Fruit fly (Drosophila melanogaster) whole organism, embryonic: Measurements from ENCODE around the gene MICU3.

Experiments used
- Abd-B ChIP-seq: fragments of 200-800 bp; sonication (Bioruptor generic); optimal IDR thresholded peaks from 2 replicates; lab custom pipeline; 2018; ENCODE audit warnings: missing biosample characterization, mild to moderate bottlenecking, missing genetic modification characterization, moderate library complexity
- Atf3 ChIP-seq: fragments of 200-800 bp; sonication (Bioruptor generic); optimal IDR thresholded peaks from 3 replicates; lab custom pipeline; 2016; ENCODE audit warnings: missing biosample characterization, missing genetic modification characterization
- B-H2 ChIP-seq: fragments of 200-800 bp; sonication (Bioruptor generic); optimal IDR thresholded peaks from 2 replicates; lab custom pipeline; 2018; ENCODE audit warnings: missing biosample characterization, mild to moderate bottlenecking, missing genetic modification characterization
- CG10274 ChIP-seq: fragments of 200-800 bp; sonication (Bioruptor generic); optimal IDR thresholded peaks from 3 replicates; lab custom pipeline; 2017; ENCODE audit warnings: missing biosample characterization, mild to moderate bottlenecking, missing genetic modification characterization
- CG10565 ChIP-seq: fragments of 200-800 bp; sonication (Bioruptor generic); optimal IDR thresholded peaks from 3 replicates; lab custom pipeline; 2016; ENCODE audit warnings: missing biosample characterization, mild to moderate bottlenecking, missing genetic modification characterization
- CG14441 ChIP-seq: fragments of 200-800 bp; sonication (Bioruptor generic); IDR thresholded peaks from 2 replicates; pipeline ENCODE4 v1.3.6; 2022; ENCODE audit warnings: missing biosample characterization, missing genetic modification characterization
- CG14667 ChIP-seq: fragments of 200-800 bp; sonication (Bioruptor generic); IDR thresholded peaks from 2 replicates; pipeline ENCODE4 v1.3.6; 2022; ENCODE audit warnings: missing biosample characterization, missing genetic modification characterization
- CG1603 ChIP-seq: fragments of 200-800 bp; sonication (Bioruptor generic); optimal IDR thresholded peaks from 2 replicates; lab custom pipeline; 2019; ENCODE audit warnings: missing biosample characterization, mild to moderate bottlenecking, missing genetic modification characterization, moderate library complexity
- CG17912 ChIP-seq: fragments of 200-800 bp; sonication (Bioruptor generic); optimal IDR thresholded peaks from 2 replicates; lab custom pipeline; 2018; ENCODE audit warnings: missing biosample characterization, mild to moderate bottlenecking, missing genetic modification characterization
- CG18011 ChIP-seq: fragments of 200-800 bp; sonication (Bioruptor generic); optimal IDR thresholded peaks from 2 replicates; lab custom pipeline; 2017; ENCODE audit warnings: missing biosample characterization, missing genetic modification characterization, mild to moderate bottlenecking, moderate library complexity, missing genotype
- CG18476 ChIP-seq: fragments of 200-800 bp; sonication (Bioruptor generic); optimal IDR thresholded peaks from 2 replicates; lab custom pipeline; 2016; ENCODE audit warnings: missing biosample characterization, mild to moderate bottlenecking, missing genetic modification characterization
- CG2129 ChIP-seq: fragments of 200-800 bp; sonication (Bioruptor generic); IDR thresholded peaks from 2 replicates; pipeline ENCODE4 v1.3.6; 2022; ENCODE audit warnings: missing biosample characterization, missing genetic modification characterization; ENCODE audit not compliant: partially characterized antibody
- CG2202 ChIP-seq: fragments of 200-800 bp; sonication (Bioruptor generic); optimal IDR thresholded peaks from 2 replicates; lab custom pipeline; 2018; ENCODE audit warnings: missing biosample characterization, mild to moderate bottlenecking, missing genetic modification characterization
- CG2712 ChIP-seq: fragments of 200-800 bp; optimal IDR thresholded peaks from 3 replicates; lab custom pipeline; 2019; ENCODE audit warnings: missing biosample characterization, mild to moderate bottlenecking, missing genetic modification characterization, moderate library complexity
- CG30020 ChIP-seq: fragments of 200-800 bp; optimal IDR thresholded peaks from 2 replicates; lab custom pipeline; 2019; ENCODE audit warnings: missing biosample characterization, mild to moderate bottlenecking, missing genetic modification characterization, moderate library complexity
- CG3847 ChIP-seq: fragments of 200-800 bp; sonication (Bioruptor generic); IDR thresholded peaks from 2 replicates; pipeline ENCODE4 v1.3.6; 2022; ENCODE audit warnings: missing biosample characterization, missing genetic modification characterization
- CG4282 ChIP-seq: fragments of 200-800 bp; sonication (Bioruptor generic); optimal IDR thresholded peaks from 2 replicates; lab custom pipeline; 2016; ENCODE audit warnings: missing biosample characterization, missing genetic modification characterization
- CG4854 ChIP-seq: fragments of 200-800 bp; sonication (Bioruptor generic); optimal IDR thresholded peaks from 2 replicates; lab custom pipeline; 2016; ENCODE audit warnings: missing biosample characterization, missing genetic modification characterization, inconsistent platforms
- CG7556 ChIP-seq: fragments of 200-800 bp; sonication (Bioruptor generic); optimal IDR thresholded peaks from 2 replicates; lab custom pipeline; 2017; ENCODE audit warnings: missing biosample characterization, mild to moderate bottlenecking, missing genetic modification characterization
- CG7839 ChIP-seq: fragments of 200-800 bp; sonication (Bioruptor generic); optimal IDR thresholded peaks from 3 replicates; lab custom pipeline; 2018; ENCODE audit warnings: missing biosample characterization, mild to moderate bottlenecking, missing genetic modification characterization, moderate library complexity
- CrebB ChIP-seq: fragments of 200-800 bp; sonication (Bioruptor generic); optimal IDR thresholded peaks from 3 replicates; lab custom pipeline; 2018; ENCODE audit warnings: missing biosample characterization, mild to moderate bottlenecking, missing genetic modification characterization
- Dip3 ChIP-seq: fragments of 200-800 bp; sonication (Bioruptor generic); optimal IDR thresholded peaks from 3 replicates; lab custom pipeline; 2016; ENCODE audit warnings: missing biosample characterization, missing genetic modification characterization
- E2f2 ChIP-seq: fragments of 200-800 bp; sonication (Bioruptor generic); IDR thresholded peaks from 2 replicates; pipeline ENCODE4 v1.3.6; 2022; ENCODE audit warnings: missing biosample characterization, missing genetic modification characterization
- Eip74EF ChIP-seq, 2 experiments: fragments of 200-800 bp in 1 of 2; fragments of >200 bp in 1 of 2; sonication (Bioruptor generic) in 1 of 2; optimal IDR thresholded peaks; 2 replicates each; lab custom pipeline; 2017 to 2019; ENCODE audit warnings: missing biosample characterization in 2 of 2, missing genetic modification characterization in 2 of 2, mild to moderate bottlenecking in 1 of 2, moderate library complexity in 1 of 2
- H15 ChIP-seq: fragments of 200-800 bp; sonication (Bioruptor generic); IDR thresholded peaks from 3 replicates; pipeline ENCODE4 v1.3.6; 2022; ENCODE audit warnings: missing biosample characterization, missing genetic modification characterization
- H2.0 ChIP-seq: fragments of 200-800 bp; sonication (Bioruptor generic); IDR thresholded peaks from 2 replicates; pipeline ENCODE4 v1.3.6; 2022; ENCODE audit warnings: missing biosample characterization, missing genetic modification characterization
- HLHmδ ChIP-seq: fragments of 200-800 bp; sonication (Bioruptor generic); optimal IDR thresholded peaks from 2 replicates; lab custom pipeline; 2018; ENCODE audit warnings: missing biosample characterization, mild to moderate bottlenecking, missing genetic modification characterization, moderate library complexity
- HmgD ChIP-seq: fragments of 200-800 bp; sonication (Bioruptor generic); optimal IDR thresholded peaks from 3 replicates; lab custom pipeline; 2016; ENCODE audit warnings: missing biosample characterization, missing genetic modification characterization
- Opbp ChIP-seq: fragments of 200-800 bp; sonication (Bioruptor generic); IDR thresholded peaks from 3 replicates; pipeline ENCODE4 v1.3.6; 2022; ENCODE audit warnings: missing biosample characterization, missing genetic modification characterization; ENCODE audit not compliant: partially characterized antibody
- Rx ChIP-seq: fragments of 200-800 bp; sonication (Bioruptor generic); IDR thresholded peaks from 2 replicates; pipeline ENCODE4 v1.3.6; 2022; ENCODE audit warnings: missing biosample characterization, missing genetic modification characterization
- Sox102F ChIP-seq: fragments of 200-800 bp; sonication (Bioruptor generic); optimal IDR thresholded peaks from 2 replicates; lab custom pipeline; 2018; ENCODE audit warnings: missing biosample characterization, mild to moderate bottlenecking, missing genetic modification characterization, moderate library complexity
- Sry-δ ChIP-seq: fragments of 200-800 bp; sonication (Bioruptor generic); optimal IDR thresholded peaks from 2 replicates; lab custom pipeline; 2016; ENCODE audit warnings: missing biosample characterization, missing genetic modification characterization
- aop ChIP-seq: fragments of 200-800 bp; sonication (Bioruptor generic); IDR thresholded peaks from 2 replicates; pipeline ENCODE4 v1.3.6; 2022; ENCODE audit warnings: missing biosample characterization, missing genetic modification characterization
- br ChIP-seq: fragments of >200 bp; optimal IDR thresholded peaks from 2 replicates; lab custom pipeline; 2017
- chn ChIP-seq: fragments of 200-800 bp; sonication (Bioruptor generic); optimal IDR thresholded peaks from 2 replicates; lab custom pipeline; 2016; ENCODE audit warnings: missing biosample characterization, missing genetic modification characterization
- dan ChIP-seq: fragments of 200-800 bp; sonication (Bioruptor generic); IDR thresholded peaks from 2 replicates; pipeline ENCODE4 v1.3.6; 2022; ENCODE audit warnings: missing biosample characterization, missing genetic modification characterization
- dm ChIP-seq: fragments of 200-800 bp; sonication (Bioruptor generic); optimal IDR thresholded peaks from 3 replicates; lab custom pipeline; 2016; ENCODE audit warnings: missing biosample characterization, missing genetic modification characterization
- dpn ChIP-seq, 2 experiments: fragments of 200-800 bp; sonication (Bioruptor generic); optimal IDR thresholded peaks; 3 replicates each; lab custom pipeline; 2016; ENCODE audit warnings: missing biosample characterization in 2 of 2, missing genetic modification characterization in 2 of 2
- emc ChIP-seq: fragments of 200-800 bp; sonication (Bioruptor generic); optimal IDR thresholded peaks from 2 replicates; lab custom pipeline; 2016; ENCODE audit warnings: missing biosample characterization, missing genetic modification characterization
- grn ChIP-seq: fragments of 200-800 bp; sonication (Bioruptor generic); optimal IDR thresholded peaks from 3 replicates; lab custom pipeline; 2017; ENCODE audit warnings: missing biosample characterization, missing genetic modification characterization
- hkb ChIP-seq, 2 experiments: fragments of 200-800 bp in 1 of 2; fragments of >200 bp in 1 of 2; sonication (Bioruptor generic) in 1 of 2; IDR thresholded peaks in 1 of 2; optimal IDR thresholded peaks in 1 of 2; 2 replicates each; pipeline versions ENCODE4 v1.3.6 to Lab custom; 2017 to 2022; ENCODE audit warnings: missing biosample characterization in 1 of 2, missing genetic modification characterization in 1 of 2
- ind ChIP-seq: fragments of 200-800 bp; sonication (Bioruptor generic); optimal IDR thresholded peaks from 3 replicates; lab custom pipeline; 2016; ENCODE audit warnings: missing biosample characterization, missing genetic modification characterization
- knrl ChIP-seq: fragments of 200-800 bp; sonication (Bioruptor generic); IDR thresholded peaks from 3 replicates; pipeline ENCODE4 v1.3.6; 2022; ENCODE audit warnings: missing biosample characterization, missing genetic modification characterization; ENCODE audit not compliant: partially characterized antibody
- lab ChIP-seq: fragments of 200-800 bp; sonication (Bioruptor generic); optimal IDR thresholded peaks from 3 replicates; lab custom pipeline; 2017; ENCODE audit warnings: missing biosample characterization, missing genetic modification characterization, mild to moderate bottlenecking, moderate library complexity, missing genetic modification reagents
- nau ChIP-seq: fragments of 200-800 bp; sonication (Bioruptor generic); optimal IDR thresholded peaks from 3 replicates; lab custom pipeline; 2017; ENCODE audit warnings: missing biosample characterization, mild to moderate bottlenecking, missing genetic modification characterization, missing genetic modification reagents
- nerfin-2 ChIP-seq: fragments of 200-800 bp; sonication (Bioruptor generic); IDR thresholded peaks from 2 replicates; pipeline ENCODE4 v1.3.6; 2022; ENCODE audit warnings: missing biosample characterization, missing genetic modification characterization; ENCODE audit not compliant: partially characterized antibody
- psq ChIP-seq: fragments of 200-800 bp; sonication (Bioruptor generic); optimal IDR thresholded peaks from 2 replicates; lab custom pipeline; 2017; ENCODE audit warnings: missing biosample characterization, missing genetic modification characterization
- sob ChIP-seq: fragments of 200-800 bp; sonication (Bioruptor generic); IDR thresholded peaks from 2 replicates; pipeline ENCODE4 v1.3.6; 2022; ENCODE audit warnings: missing biosample characterization, missing genetic modification characterization
- tna ChIP-seq: fragments of 200-800 bp; sonication (Bioruptor generic); IDR thresholded peaks from 2 replicates; pipeline ENCODE4 v1.3.6; 2022; ENCODE audit warnings: missing biosample characterization, missing genetic modification characterization; ENCODE audit not compliant: partially characterized antibody

MICU3 gene

DNA sequence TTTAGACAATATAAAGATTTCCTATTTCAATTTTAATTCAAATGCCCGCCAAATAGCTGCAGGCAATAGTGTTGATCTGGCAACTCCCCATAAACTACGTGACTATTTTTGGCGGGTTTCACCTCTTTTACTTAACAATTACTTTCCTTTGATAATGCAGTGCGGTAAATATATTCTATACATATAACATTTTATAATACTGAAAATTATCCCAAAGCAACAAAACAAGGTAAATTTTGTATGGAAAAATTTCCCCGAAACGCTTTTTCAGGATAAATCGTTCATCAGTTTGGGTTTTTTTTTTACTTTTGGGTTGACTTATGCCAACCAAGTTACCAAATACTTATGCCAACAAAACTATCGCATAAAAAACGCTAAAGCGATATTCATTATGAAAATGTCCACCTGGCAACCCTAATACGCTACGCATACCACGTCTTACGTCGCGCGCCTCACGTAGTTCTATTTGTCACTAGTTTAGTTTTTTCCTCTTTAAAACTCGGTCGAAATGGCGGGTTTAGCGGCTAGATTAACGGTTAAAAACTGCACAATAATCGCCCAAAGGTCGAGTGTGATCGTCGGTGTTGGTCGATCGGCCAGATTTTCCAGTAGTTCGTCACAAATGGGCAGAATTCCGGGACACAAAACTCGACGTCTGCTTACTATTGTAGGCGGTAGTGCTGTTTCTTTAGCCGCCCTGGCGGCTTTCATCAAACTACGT is at the start of gene MICU3 (continued):
- TF ChIP-seq dpn (GFP tag; optimal IDR thresholded peaks at IDR 0.05; lab: Kevin White, UChicago) (peak; percentile 74 to 77), hkb (optimal IDR thresholded peaks at IDR 0.05; lab: Kevin White, UChicago) (no peak), hkb (GFP tag; IDR thresholded peaks at IDR 0.05; lab: Robert Waterston, UW) (no peak), grn (GFP tag; lab: Kevin White, UChicago) (no peak), chn (no peak), Sry-δ (peak; percentile 49), Opbp (peak; percentile 56; the same call in 1 of the 3 replicates), sob (GFP tag; lab: Robert Waterston, UW) (peak; percentile 74), CG30020 (tag; lab: Kevin White, UChicago) (no peak), nau (no peak), knrl (GFP tag; lab: Robert Waterston, UW) (peak; percentile 80), CG1603 (tag; lab: Kevin White, UChicago) (peak; percentile 25), Eip74EF (GFP tag; optimal IDR thresholded peaks at IDR 0.05; lab: Kevin White, UChicago) (no peak), CG2129 (peak; percentile 71), B-H2 (GFP tag; lab: Kevin White, UChicago) (no peak), Dip3 (GFP tag; lab: Kevin White, UChicago) (peak; percentile 41), CG14441 (peak; percentile 65), dan (GFP tag; lab: Robert Waterston, UW) (no peak), CG18011 (GFP tag; lab: Kevin White, UChicago) (peak; percentile 23), Rx (GFP tag; lab: Robert Waterston, UW) (peak; percentile 43; the same call in 1 of the 2 replicates), CG4282 (GFP tag; lab: Kevin White, UChicago) (peak; percentile 43), CG14667 (GFP tag; lab: Robert Waterston, UW) (no peak), Abd-B (GFP tag; lab: Kevin White, UChicago) (peak; percentile 77), CG10565 (GFP tag; lab: Kevin White, UChicago) (no peak), psq (GFP tag; lab: Kevin White, UChicago) (peak; percentile 9), aop (no peak), ind (GFP tag; lab: Kevin White, UChicago) (peak; percentile 79), CG17912 (no peak), CG2712 (tag; lab: Kevin White, UChicago) (peak; percentile 43), Sox102F (peak; percentile 60), nerfin-2 (peak; percentile 60), emc (GFP tag; lab: Kevin White, UChicago) (peak; percentile 37), CG2202 (tag; lab: Kevin White, UChicago) (no peak), CG3847 (GFP tag; lab: Robert Waterston, UW) (peak; percentile 71), HLHmδ (GFP tag; lab: Kevin White, UChicago) (no peak), dm (no peak), Atf3 (GFP tag; lab: Kevin White, UChicago) (peak; percentile 52), lab (GFP tag; lab: Kevin White, UChicago) (peak; percentile 77), H2.0 (GFP tag; lab: Robert Waterston, UW) (peak; percentile 53; the same call in 1 of the 2 replicates), CG7839 (tag; lab: Kevin White, UChicago) (peak; percentile 66), H15 (no peak), CrebB (tag; lab: Kevin White, UChicago) (no peak), br (no peak), CG4854 (GFP tag; lab: Kevin White, UChicago) (peak; percentile 54), tna (GFP tag; lab: Robert Waterston, UW) (no peak), CG7556 (GFP tag; lab: Kevin White, UChicago) (peak; percentile 41), HmgD (GFP tag; lab: Kevin White, UChicago) (no peak), E2f2 (GFP tag; lab: Robert Waterston, UW) (peak; percentile 89), CG10274 (GFP tag; lab: Kevin White, UChicago) (peak; percentile 19), CG18476 (GFP tag; lab: Kevin White, UChicago) (peak; percentile 60)
